Fruit fly (Drosophila melanogaster): ENCODE data around the gene Asator.
A peak's percentile ranks its signal among the peaks of the same experiment; 100 is the strongest.

Gene Asator

DNA sequence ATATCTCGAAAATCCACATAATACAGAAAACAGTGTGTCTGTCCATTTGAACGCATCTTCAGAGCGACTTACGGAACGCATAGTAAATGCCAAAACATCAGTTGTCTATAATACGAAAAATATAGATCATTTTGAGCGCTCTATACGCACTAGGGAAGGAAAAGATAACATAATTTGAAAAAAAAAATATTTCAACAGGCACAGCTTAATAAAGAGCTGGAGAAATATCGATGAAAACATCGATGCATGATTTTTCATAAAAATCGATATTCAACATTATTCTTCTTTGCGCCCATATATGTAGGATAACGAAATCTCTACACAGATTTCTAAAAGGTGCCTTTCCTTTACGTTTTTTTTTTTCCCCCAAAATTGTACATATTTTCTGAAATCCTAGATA is 7.1 kb downstream of the Asator start:
- TF ChIP-seq CG6276 (GFP tag; optimal IDR thresholded peaks at IDR 0.05), result no peak
- TF ChIP-seq lz (GFP tag; optimal IDR thresholded peaks at IDR 0.05), result no peak
- no peak for TF ChIP-seq net (GFP tag; optimal IDR thresholded peaks at IDR 0.05)
- TF ChIP-seq Eip78C (GFP tag), result peak; percentile 22

DNA sequence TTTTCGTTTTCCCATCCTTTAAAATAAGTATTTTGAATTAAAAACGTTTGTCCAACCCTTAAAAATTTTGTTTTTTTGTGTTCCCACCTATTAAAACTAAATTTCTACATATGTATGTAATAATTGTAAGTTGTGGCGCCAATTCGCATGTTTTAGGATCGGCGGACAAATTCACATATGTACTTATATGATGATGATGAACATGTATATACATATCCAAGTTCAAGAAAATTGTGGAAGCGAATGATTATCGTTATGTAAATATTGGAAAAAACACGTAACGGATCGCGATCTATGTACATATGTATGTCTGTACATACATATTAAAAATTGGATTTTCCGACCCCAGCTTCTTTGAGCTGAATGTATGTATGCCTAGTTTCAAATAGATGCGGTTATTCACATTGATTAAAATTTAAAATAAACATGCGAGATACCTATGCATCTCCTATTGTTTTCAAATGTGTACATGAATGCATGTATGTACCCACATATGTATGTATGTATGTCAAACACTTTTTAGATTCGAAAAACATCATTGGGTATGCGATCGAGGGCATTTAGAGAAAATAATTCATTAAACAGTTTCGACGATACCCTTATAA is 20.1 kb downstream of the Asator start:
- TF ChIP-seq CG11294 (GFP tag; IDR thresholded peaks at IDR 0.05), result no peak
- TF ChIP-seq dsx (GFP tag; optimal IDR thresholded peaks at IDR 0.05; ENCODE audit: poor library complexity, severe bottlenecking), result no peak
- no peak for TF ChIP-seq Ets96B (tag; optimal IDR thresholded peaks at IDR 0.05)
- no peak for TF ChIP-seq CG8632 (GFP tag; optimal IDR thresholded peaks at IDR 0.05)
- TF ChIP-seq acj6 (GFP tag; optimal IDR thresholded peaks at IDR 0.05), result no peak
- no peak for TF ChIP-seq CG3919 (GFP tag; optimal IDR thresholded peaks at IDR 0.05)
- no peak for TF ChIP-seq CG9139 (GFP tag; optimal IDR thresholded peaks at IDR 0.05)
- no peak for TF ChIP-seq CG8319 (GFP tag; optimal IDR thresholded peaks at IDR 0.05)
- no peak for TF ChIP-seq Sox15 (GFP tag; optimal IDR thresholded peaks at IDR 0.05)
- TF ChIP-seq CG6163 (GFP tag; IDR thresholded peaks at IDR 0.05), result no peak
- no peak for TF ChIP-seq svp (GFP tag)
- no peak for TF ChIP-seq vri (GFP tag; optimal IDR thresholded peaks at IDR 0.05)
- TF ChIP-seq Hr4 (GFP tag; optimal IDR thresholded peaks at IDR 0.05), result no peak

DNA sequence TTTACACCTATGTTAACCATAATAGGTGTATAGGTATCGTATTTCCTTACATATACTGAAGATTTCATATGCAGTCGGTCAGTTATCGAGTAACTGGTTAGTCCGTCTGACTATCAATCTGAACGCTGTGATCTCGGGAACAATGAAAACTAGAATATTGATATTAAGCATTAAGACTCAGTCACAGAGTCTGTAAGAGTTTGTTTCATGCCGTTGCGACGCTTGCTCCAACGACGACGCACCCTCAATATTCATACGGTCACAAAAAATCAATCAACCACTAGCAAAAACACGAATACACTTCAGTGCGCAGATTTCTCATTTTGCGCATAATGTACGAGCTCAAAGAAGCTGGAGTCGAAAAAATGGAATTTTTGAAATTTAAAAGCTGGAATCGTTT is 20.8 kb downstream of the Asator start:
- TF ChIP-seq Eip75B (GFP tag; optimal IDR thresholded peaks at IDR 0.05) (no peak), CG34406 (GFP tag; optimal IDR thresholded peaks at IDR 0.05) (no peak), net (GFP tag; optimal IDR thresholded peaks at IDR 0.05) (no peak), Ets96B (tag; optimal IDR thresholded peaks at IDR 0.05) (no peak), CG6276 (GFP tag; optimal IDR thresholded peaks at IDR 0.05) (no peak), OdsH (GFP tag; optimal IDR thresholded peaks at IDR 0.05) (no peak), Blimp-1 (GFP tag; optimal IDR thresholded peaks at IDR 0.05) (no peak), CG10669 (GFP tag; optimal IDR thresholded peaks at IDR 0.05) (no peak), CG10631 (GFP tag; optimal IDR thresholded peaks at IDR 0.05) (no peak), CG6854 (GFP tag; optimal IDR thresholded peaks at IDR 0.05) (no peak), Hr39 (GFP tag; optimal IDR thresholded peaks at IDR 0.05) (no peak), dsx (GFP tag; optimal IDR thresholded peaks at IDR 0.05; ENCODE audit: poor library complexity, severe bottlenecking) (no peak)

DNA sequence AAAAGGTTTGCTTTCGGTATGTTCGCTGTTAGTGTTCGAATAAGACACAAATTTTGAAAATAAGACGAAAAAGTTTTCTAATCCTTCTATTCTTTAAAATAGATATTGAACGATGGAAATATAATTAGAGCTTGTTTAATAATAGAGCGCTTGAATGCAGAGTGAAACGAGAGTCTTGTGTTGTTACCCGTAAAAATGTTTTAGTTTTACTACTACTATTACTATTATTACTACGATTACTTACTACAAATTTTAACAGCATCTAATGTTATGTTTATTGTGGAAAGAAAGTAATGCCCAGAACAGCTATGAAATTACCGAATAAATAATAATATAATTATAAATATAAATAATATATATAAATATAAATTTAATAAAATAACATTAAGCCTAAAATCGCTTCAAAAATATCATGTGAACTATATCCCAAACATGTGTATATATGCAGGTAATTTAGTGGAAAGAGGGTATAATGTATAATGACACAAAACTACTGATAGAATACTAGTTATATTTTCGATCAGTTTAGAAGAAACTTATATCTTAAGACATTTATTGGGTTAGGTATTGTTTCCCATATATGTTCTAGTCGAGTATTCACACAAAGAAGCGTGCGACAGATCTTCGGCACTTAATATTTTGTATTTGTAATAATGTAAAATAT is 21.7 kb downstream of the Asator start, which contains the start of gene CG33941:
TSS of gene CG33941 (plus strand) at position 522 of the 664 bp plus-strand sequence.
- TF ChIP-seq Smox (GFP tag; optimal IDR thresholded peaks at IDR 0.05), result no peak
- TF ChIP-seq esn (GFP tag; optimal IDR thresholded peaks at IDR 0.05), result peak; percentile 40
- TF ChIP-seq CG7368 (GFP tag; optimal IDR thresholded peaks at IDR 0.05), result no peak
- TF ChIP-seq fd59A (GFP tag; optimal IDR thresholded peaks at IDR 0.05), result no peak
- TF ChIP-seq CG6808 (GFP tag; optimal IDR thresholded peaks at IDR 0.05), result no peak
- TF ChIP-seq CG9139 (GFP tag; optimal IDR thresholded peaks at IDR 0.05), result no peak
- TF ChIP-seq CG8632 (GFP tag; optimal IDR thresholded peaks at IDR 0.05), result no peak
- no peak for TF ChIP-seq CG3919 (GFP tag; optimal IDR thresholded peaks at IDR 0.05)
- TF ChIP-seq svp (GFP tag), result no peak
- no peak for TF ChIP-seq CG10669 (GFP tag; optimal IDR thresholded peaks at IDR 0.05)
- TF ChIP-seq Eip93F (GFP tag; optimal IDR thresholded peaks at IDR 0.05), result no peak
- peak; percentile 10 for TF ChIP-seq CG10631 (GFP tag; optimal IDR thresholded peaks at IDR 0.05)
- TF ChIP-seq CG3032 (tag; optimal IDR thresholded peaks at IDR 0.05), result peak; percentile 18

- TF ChIP-seq CG6854 (GFP tag; optimal IDR thresholded peaks at IDR 0.05) (no peak), CG6163 (GFP tag; IDR thresholded peaks at IDR 0.05) (no peak), CG6792 (GFP tag; optimal IDR thresholded peaks at IDR 0.05) (no peak), CG8319 (GFP tag; optimal IDR thresholded peaks at IDR 0.05) (no peak), Blimp-1 (GFP tag; optimal IDR thresholded peaks at IDR 0.05) (no peak)
Observed at dm6 chr4:466543-466965, 22.2 kb downstream of the Asator start, which contains the start of gene Taf3. Gene Taf3, minus strand, starts transcription at chr4:466828.
